Fruit fly (Drosophila melanogaster) whole organism, embryonic: ENCODE measurements around the gene vito.

Experiments used
- Adf1 ChIP-seq: fragments of 200-800 bp; sonication (Bioruptor generic); IDR thresholded peaks from 2 replicates; pipeline ENCODE4 v1.3.6; 2022; ENCODE audit warnings: missing biosample characterization, missing genetic modification characterization
- B-H2 ChIP-seq: fragments of 200-800 bp; sonication (Bioruptor generic); optimal IDR thresholded peaks from 2 replicates; lab custom pipeline; 2018; ENCODE audit warnings: missing biosample characterization, mild to moderate bottlenecking, missing genetic modification characterization
- Blimp-1 ChIP-seq: fragments of 200-800 bp; sonication (Bioruptor generic); optimal IDR thresholded peaks from 3 replicates; lab custom pipeline; 2018; ENCODE audit warnings: missing biosample characterization, missing genetic modification characterization, mild to moderate bottlenecking, moderate library complexity, missing genetic modification reagents
- CG1024 ChIP-seq: fragments of 200-800 bp; sonication (Bioruptor generic); IDR thresholded peaks from 2 replicates; pipeline ENCODE4 v1.3.6; 2022; ENCODE audit warnings: missing biosample characterization, missing genetic modification characterization
- CG1233 ChIP-seq: fragments of 200-800 bp; sonication (Bioruptor generic); optimal IDR thresholded peaks from 4 replicates; lab custom pipeline; 2018; ENCODE audit warnings: missing biosample characterization, mild to moderate bottlenecking, missing genetic modification characterization
- CG12769 ChIP-seq: fragments of 200-800 bp; sonication (Bioruptor generic); optimal IDR thresholded peaks from 2 replicates; lab custom pipeline; 2019; ENCODE audit warnings: missing biosample characterization, mild to moderate bottlenecking, missing genetic modification characterization, moderate library complexity
- CG15011 ChIP-seq: fragments of 200-800 bp; sonication (Bioruptor generic); optimal IDR thresholded peaks from 3 replicates; lab custom pipeline; 2018; ENCODE audit warnings: missing biosample characterization, mild to moderate bottlenecking, missing genetic modification characterization
- CG17359 ChIP-seq: fragments of 200-800 bp; sonication (Bioruptor generic); optimal IDR thresholded peaks from 3 replicates; lab custom pipeline; 2018; ENCODE audit warnings: missing biosample characterization, mild to moderate bottlenecking, missing genetic modification characterization, moderate library complexity
- CG17612 ChIP-seq: fragments of 200-800 bp; sonication (Bioruptor generic); IDR thresholded peaks from 2 replicates; pipeline ENCODE4 v1.3.6; 2022; ENCODE audit warnings: missing biosample characterization, missing genetic modification characterization
- CG1832 ChIP-seq: fragments of 200-800 bp; sonication (Bioruptor generic); optimal IDR thresholded peaks from 2 replicates; lab custom pipeline; 2017; ENCODE audit warnings: missing biosample characterization, mild to moderate bottlenecking, missing genetic modification characterization, inconsistent platforms
- CG31365 ChIP-seq: fragments of 200-800 bp; sonication (Bioruptor generic); optimal IDR thresholded peaks from 2 replicates; lab custom pipeline; 2018; ENCODE audit warnings: missing biosample characterization, mild to moderate bottlenecking, missing genetic modification characterization
- CG3995 ChIP-seq: fragments of 200-800 bp; sonication (Bioruptor generic); optimal IDR thresholded peaks from 3 replicates; lab custom pipeline; 2016; ENCODE audit warnings: missing biosample characterization, missing genetic modification characterization
- CG5180 ChIP-seq: fragments of 200-800 bp; sonication (Bioruptor generic); optimal IDR thresholded peaks from 3 replicates; lab custom pipeline; 2017; ENCODE audit warnings: missing biosample characterization, missing genetic modification characterization, mild to moderate bottlenecking, moderate library complexity, missing genetic modification reagents
- CG5953 ChIP-seq: fragments of 200-800 bp; sonication (Bioruptor generic); IDR thresholded peaks from 2 replicates; pipeline ENCODE4 v1.3.6; 2022; ENCODE audit warnings: missing biosample characterization, missing genetic modification characterization
- CG6813 ChIP-seq: fragments of 200-800 bp; sonication (Bioruptor generic); optimal IDR thresholded peaks from 2 replicates; lab custom pipeline; 2017; ENCODE audit warnings: missing biosample characterization, missing genetic modification characterization, mild to moderate bottlenecking, moderate library complexity, missing genetic modification reagents
- CG9727 ChIP-seq: fragments of 200-800 bp; sonication (Bioruptor generic); optimal IDR thresholded peaks from 3 replicates; lab custom pipeline; 2017; ENCODE audit warnings: missing biosample characterization, mild to moderate bottlenecking, missing genetic modification characterization
- Deaf1 ChIP-seq: fragments of 200-800 bp; optimal IDR thresholded peaks from 3 replicates; lab custom pipeline; 2019; ENCODE audit warnings: missing biosample characterization, mild to moderate bottlenecking, missing genetic modification characterization, moderate library complexity
- Drgx ChIP-seq: fragments of 200-800 bp; sonication (Bioruptor generic); IDR thresholded peaks from 2 replicates; pipeline ENCODE4 v1.3.6; 2022; ENCODE audit warnings: missing biosample characterization, missing genetic modification characterization
- Ets65A ChIP-seq: fragments of 200-800 bp; sonication (Bioruptor generic); peaks from one replicate; lab custom pipeline; 2016; ENCODE audit warnings: missing biosample characterization, missing genetic modification characterization
- Hey ChIP-seq: fragments of 200-800 bp; sonication (Bioruptor generic); optimal IDR thresholded peaks from 3 replicates; lab custom pipeline; 2018; ENCODE audit warnings: missing biosample characterization, mild to moderate bottlenecking, missing genetic modification characterization
- Hr78 ChIP-seq, 2 experiments: fragments of 200-800 bp in 1 of 2; fragments of >200 bp in 1 of 2; sonication (Bioruptor generic) in 1 of 2; optimal IDR thresholded peaks; 2 replicates each; lab custom pipeline; 2017 to 2019; ENCODE audit warnings: missing biosample characterization in 2 of 2, missing genetic modification characterization in 2 of 2, mild to moderate bottlenecking in 1 of 2, moderate library complexity in 1 of 2
- MTF-1 ChIP-seq: fragments of 200-800 bp; sonication (Bioruptor generic); optimal IDR thresholded peaks from 2 replicates; lab custom pipeline; 2018; ENCODE audit warnings: missing biosample characterization, mild to moderate bottlenecking, missing genetic modification characterization, borderline replicate concordance
- Med ChIP-seq: fragments of 200-800 bp; sonication (Bioruptor generic); peaks from one replicate; lab custom pipeline; 2016; ENCODE audit warnings: missing biosample characterization, missing genetic modification characterization, mild to moderate bottlenecking, inconsistent platforms, moderate library complexity
- Neu2 ChIP-seq: fragments of 200-800 bp; sonication (Bioruptor generic); optimal IDR thresholded peaks from 3 replicates; lab custom pipeline; 2016; ENCODE audit warnings: missing biosample characterization, missing genetic modification characterization, borderline replicate concordance
- Nf-YB ChIP-seq: fragments of 200-800 bp; sonication (Bioruptor generic); optimal IDR thresholded peaks from 3 replicates; lab custom pipeline; 2019; ENCODE audit warnings: missing biosample characterization, mild to moderate bottlenecking, missing genetic modification characterization, moderate library complexity
- Nf-YC ChIP-seq: fragments of 200-800 bp; optimal IDR thresholded peaks from 3 replicates; lab custom pipeline; 2019; ENCODE audit warnings: missing biosample characterization, mild to moderate bottlenecking, missing genetic modification characterization, moderate library complexity
- PHDP ChIP-seq: fragments of 200-800 bp; sonication (Bioruptor generic); optimal IDR thresholded peaks from 3 replicates; lab custom pipeline; 2018; ENCODE audit warnings: missing biosample characterization, mild to moderate bottlenecking, missing genetic modification characterization, moderate library complexity
- Pdp1 ChIP-seq, 2 experiments: fragments of 200-800 bp; sonication (Bioruptor generic); optimal IDR thresholded peaks; 3 replicates each; lab custom pipeline; 2016; ENCODE audit warnings: missing biosample characterization in 2 of 2, missing genetic modification characterization in 2 of 2, mild to moderate bottlenecking in 1 of 2, moderate library complexity in 1 of 2
- Six4 ChIP-seq: fragments of 200-800 bp; sonication (Bioruptor generic); optimal IDR thresholded peaks from 2 replicates; lab custom pipeline; 2016; ENCODE audit warnings: missing biosample characterization, missing genetic modification characterization
- Xrp1 ChIP-seq: fragments of 200-800 bp; sonication (Bioruptor generic); IDR thresholded peaks from 2 replicates; pipeline ENCODE4 v1.3.6; 2022; ENCODE audit warnings: missing biosample characterization, missing genetic modification characterization
- ara ChIP-seq: fragments of 200-800 bp; sonication (Bioruptor generic); IDR thresholded peaks from 2 replicates; pipeline ENCODE4 v1.3.6; 2022; ENCODE audit warnings: missing biosample characterization, missing genetic modification characterization
- bcd ChIP-seq: fragments of 200-800 bp; sonication (Bioruptor generic); optimal IDR thresholded peaks from 2 replicates; lab custom pipeline; 2017; ENCODE audit warnings: missing biosample characterization, mild to moderate bottlenecking, missing genetic modification characterization
- chinmo ChIP-seq: fragments of 200-800 bp; sonication (Bioruptor generic); IDR thresholded peaks from 4 replicates; pipeline ENCODE4 v1.3.6; 2022; ENCODE audit warnings: missing biosample characterization, missing genetic modification characterization; ENCODE audit not compliant: partially characterized antibody
- corto ChIP-seq: fragments of 200-800 bp; sonication (Bioruptor generic); optimal IDR thresholded peaks from 2 replicates; lab custom pipeline; 2016; ENCODE audit warnings: missing biosample characterization, mild to moderate bottlenecking, missing genetic modification characterization, moderate library complexity
- crol ChIP-seq: fragments of 200-800 bp; sonication (Bioruptor generic); IDR thresholded peaks from 2 replicates; pipeline ENCODE4 v1.3.6; 2022; ENCODE audit warnings: missing biosample characterization, missing genetic modification characterization
- ham ChIP-seq: fragments of 200-800 bp; sonication (Bioruptor generic); IDR thresholded peaks from 2 replicates; pipeline ENCODE4 v1.3.6; 2022; ENCODE audit warnings: missing biosample characterization, missing genetic modification characterization
- ken ChIP-seq: fragments of 200-800 bp; sonication (Bioruptor generic); IDR thresholded peaks from 3 replicates; pipeline ENCODE4 v1.3.6; 2022; ENCODE audit warnings: missing biosample characterization, missing genetic modification characterization
- knrl ChIP-seq: fragments of 200-800 bp; sonication (Bioruptor generic); IDR thresholded peaks from 3 replicates; pipeline ENCODE4 v1.3.6; 2022; ENCODE audit warnings: missing biosample characterization, missing genetic modification characterization; ENCODE audit not compliant: partially characterized antibody
- oc ChIP-seq: fragments of 200-800 bp; sonication (Bioruptor generic); optimal IDR thresholded peaks from 2 replicates; lab custom pipeline; 2018; ENCODE audit warnings: missing biosample characterization, mild to moderate bottlenecking, missing genetic modification characterization, moderate library complexity
- pita ChIP-seq: fragments of 200-800 bp; sonication (Bioruptor generic); optimal IDR thresholded peaks from 2 replicates; lab custom pipeline; 2017; ENCODE audit warnings: missing biosample characterization, mild to moderate bottlenecking, missing genetic modification characterization
- sens ChIP-seq: fragments of 200-800 bp; sonication (Bioruptor generic); peaks from one replicate; lab custom pipeline; 2016; ENCODE audit warnings: missing biosample characterization, missing genetic modification characterization
- slbo ChIP-seq: fragments of 200-800 bp; sonication (Bioruptor generic); IDR thresholded peaks from 2 replicates; pipeline ENCODE4 v1.3.6; 2022; ENCODE audit warnings: missing biosample characterization, missing genetic modification characterization
- slp2 ChIP-seq: fragments of 200-800 bp; sonication (Bioruptor generic); optimal IDR thresholded peaks from 2 replicates; lab custom pipeline; 2016; ENCODE audit warnings: missing biosample characterization, missing genetic modification characterization
- sqz ChIP-seq: fragments of 200-800 bp; sonication (Bioruptor generic); optimal IDR thresholded peaks from 3 replicates; lab custom pipeline; 2018; ENCODE audit warnings: missing biosample characterization, mild to moderate bottlenecking, missing genetic modification characterization
- wdn ChIP-seq: fragments of 200-800 bp; sonication (Bioruptor generic); IDR thresholded peaks from 2 replicates; pipeline ENCODE4 v1.3.6; 2022; ENCODE audit warnings: missing biosample characterization, missing genetic modification characterization

Gene vito

DNA sequence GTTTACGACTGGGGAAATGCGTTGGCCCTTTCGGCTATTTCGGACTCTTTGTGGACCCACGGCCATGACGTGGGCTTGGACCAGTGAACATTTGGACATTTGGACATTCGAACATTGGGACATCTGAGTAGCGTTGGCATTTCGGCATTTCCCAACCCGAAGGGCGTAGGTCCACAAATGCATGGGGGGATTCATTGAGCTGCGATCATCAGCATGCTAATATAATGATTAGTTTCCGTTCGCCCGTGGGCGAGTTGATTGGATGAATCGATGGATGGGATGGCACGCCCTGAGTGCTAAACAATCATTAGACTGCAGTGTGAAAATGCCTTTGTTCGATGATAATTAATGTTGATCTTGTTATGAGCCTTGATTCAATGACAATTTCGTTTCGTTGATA, 10.3 kb upstream of the vito start (continued):
- no peak for TF ChIP-seq Six4 (GFP tag; lab: Kevin White, UChicago)

DNA sequence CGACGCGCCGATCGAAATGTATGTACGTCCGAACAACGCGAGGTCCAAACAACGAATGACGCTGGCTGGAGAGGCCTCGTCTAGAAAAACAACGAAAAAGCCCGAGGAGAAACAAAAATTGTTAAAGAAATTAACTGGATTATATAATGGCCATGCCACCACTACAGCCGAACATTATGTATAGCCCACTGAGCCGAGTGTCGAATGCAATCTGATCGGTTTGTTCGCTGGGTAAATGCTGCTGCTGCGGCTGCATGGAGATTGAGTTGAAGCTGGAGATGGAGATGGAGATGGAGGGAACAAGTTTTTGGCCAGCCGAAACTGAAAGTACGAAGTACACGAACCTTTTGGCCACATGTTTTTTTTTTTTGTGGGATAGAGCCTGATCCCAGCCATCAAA, 9.5 kb upstream of the vito start, which contains the start of gene Cralbp:
TSS of gene Cralbp (minus strand) at position 115 of the 400 bp plus-strand sequence.
- TF ChIP-seq CG12769 (tag; lab: Kevin White, UChicago) (peak; percentile 38), ham (GFP tag; lab: Robert Waterston, UW) (no peak), CG15011 (no peak), Hr78 (GFP tag; optimal IDR thresholded peaks at IDR 0.05; lab: Kevin White, UChicago) (no peak), Hey (tag; lab: Kevin White, UChicago) (no peak), Med (peak; percentile 45), Pdp1 (GFP tag; optimal IDR thresholded peaks at IDR 0.05; lab: Kevin White, UChicago) (peak in 1 of 2 experiments; percentile 89), CG31365 (tag; lab: Kevin White, UChicago) (no peak), Deaf1 (tag; lab: Kevin White, UChicago) (peak; percentile 77), Adf1 (GFP tag; lab: Robert Waterston, UW) (no peak), chinmo (0 out of 4 replicates have a peak, but pooled peaks have one; percentile 71), sqz (peak; percentile 30), pita (GFP tag; lab: Kevin White, UChicago) (no peak), slp2 (GFP tag; lab: Kevin White, UChicago) (no peak), Ets65A (GFP tag; lab: Kevin White, UChicago) (peak; percentile 69), Drgx (GFP tag; lab: Robert Waterston, UW) (0 out of 2 replicates have a peak, but pooled peaks have one; percentile 22), knrl (GFP tag; lab: Robert Waterston, UW) (no peak), CG5180 (peak; percentile 16), CG17612 (GFP tag; lab: Robert Waterston, UW) (no peak), ken (GFP tag; lab: Robert Waterston, UW) (no peak), CG3995 (GFP tag; lab: Kevin White, UChicago) (no peak), oc (peak; percentile 45), corto (GFP tag; lab: Kevin White, UChicago) (no peak), Blimp-1 (GFP tag; lab: Kevin White, UChicago) (peak; percentile 54)

DNA sequence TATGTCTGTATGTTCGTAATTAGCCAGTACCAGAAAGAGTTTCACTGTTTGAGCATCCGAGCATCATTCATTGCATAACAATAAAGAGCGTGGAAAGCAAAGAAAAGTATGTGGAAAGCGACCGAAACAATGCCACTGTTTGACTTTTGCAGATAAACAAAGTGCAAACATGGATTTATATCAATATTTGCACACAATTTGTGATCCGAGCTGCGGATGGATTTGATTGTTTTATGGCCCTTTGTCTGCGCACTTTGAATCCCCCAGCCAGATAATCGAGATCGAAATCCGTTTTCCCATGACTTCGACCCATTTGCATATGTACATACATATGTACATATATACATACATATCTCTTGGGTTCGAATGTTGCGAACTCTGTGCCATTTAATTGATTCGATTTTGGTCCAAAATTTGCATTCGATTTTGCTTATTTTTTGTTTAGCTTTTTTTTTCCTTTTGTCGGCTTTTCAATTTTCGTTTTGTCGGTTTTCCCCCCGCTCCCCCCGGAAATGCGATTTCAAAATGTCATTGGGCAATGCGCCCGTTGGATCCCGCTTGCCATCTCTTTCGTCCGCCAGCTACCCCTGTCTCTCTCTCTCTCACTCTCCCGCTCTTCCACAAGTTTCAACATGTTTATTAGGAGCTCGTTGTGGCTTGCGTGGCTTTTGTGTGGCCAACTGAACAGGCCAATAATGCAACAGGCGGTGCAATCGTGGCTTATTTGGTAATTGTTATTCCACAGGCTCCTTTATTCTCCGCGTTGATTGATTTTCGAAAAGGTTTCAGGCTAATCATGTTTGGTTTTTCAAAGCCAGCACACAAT, 8.3 kb upstream of the vito start:
- TF ChIP-seq Xrp1 (GFP tag; lab: Robert Waterston, UW) = peak; percentile 57
- TF ChIP-seq CG6813 (GFP tag; lab: Kevin White, UChicago) = peak; percentile 51
- TF ChIP-seq bcd (GFP tag; lab: Kevin White, UChicago) = no peak
- TF ChIP-seq MTF-1 = peak; percentile 6
- TF ChIP-seq CG1233 (GFP tag; lab: Kevin White, UChicago) = peak; percentile 26
- no peak for TF ChIP-seq ham (GFP tag; lab: Robert Waterston, UW)
- peak; percentile 58 for TF ChIP-seq Ets65A (GFP tag; lab: Kevin White, UChicago)
- TF ChIP-seq Nf-YC (tag; lab: Kevin White, UChicago) = peak; percentile 41
- TF ChIP-seq CG1832 (GFP tag; lab: Kevin White, UChicago) = peak; percentile 36
- TF ChIP-seq CG1024 (GFP tag; lab: Robert Waterston, UW) = peak; percentile 20; the same call in 1 of the 2 replicates
- peak; percentile 17 for TF ChIP-seq CG17359 (tag; lab: Kevin White, UChicago)
- peak; percentile 85 for TF ChIP-seq sens (GFP tag; lab: Kevin White, UChicago)
- TF ChIP-seq crol (GFP tag; lab: Robert Waterston, UW) = peak; percentile 39; the same call in 1 of the 2 replicates
- TF ChIP-seq Nf-YB (GFP tag; lab: Kevin White, UChicago) = peak; percentile 34
- TF ChIP-seq slbo (GFP tag; lab: Robert Waterston, UW) = 0 out of 2 replicates have a peak, but pooled peaks have one; percentile 14
- TF ChIP-seq CG5953 = no peak
- no peak for TF ChIP-seq wdn (GFP tag; lab: Robert Waterston, UW)
- TF ChIP-seq ara (GFP tag; lab: Robert Waterston, UW) = 0 out of 2 replicates have a peak, but pooled peaks have one; percentile 11
- peak; percentile 6 for TF ChIP-seq PHDP
- TF ChIP-seq Pdp1 (GFP tag; optimal IDR thresholded peaks at IDR 0.05; lab: Kevin White, UChicago) = peak in 1 of 2 experiments; percentile 57
- no peak for TF ChIP-seq B-H2 (GFP tag; lab: Kevin White, UChicago)
- peak; percentile 2 for TF ChIP-seq Neu2 (GFP tag; lab: Kevin White, UChicago)
- TF ChIP-seq CG9727 (GFP tag; lab: Kevin White, UChicago) = peak; percentile 34
